Fruit fly (Drosophila melanogaster) whole organism, prepupa: ENCODE measurements around the gene CG11977.

Source experiments
- CG10631 ChIP-seq: fragments of 200-800 bp; sonication (Bioruptor generic); optimal IDR thresholded peaks from 2 replicates; lab custom pipeline; 2016; ENCODE audit warnings: missing biosample characterization, missing genetic modification characterization
- CG11294 ChIP-seq: fragments of 200-800 bp; sonication (Bioruptor generic); IDR thresholded peaks from 2 replicates; pipeline ENCODE4 v1.3.6; 2022; ENCODE audit warnings: missing biosample characterization, missing genetic modification characterization
- CG11762 ChIP-seq: fragments of 200-800 bp; sonication (Bioruptor generic); optimal IDR thresholded peaks from 3 replicates; lab custom pipeline; 2016; ENCODE audit warnings: missing biosample characterization, missing genetic modification characterization; ENCODE audit not compliant: insufficient read depth
- CG11902 ChIP-seq: fragments of 200-800 bp; sonication (Bioruptor generic); optimal IDR thresholded peaks from 3 replicates; lab custom pipeline; 2016; ENCODE audit warnings: missing biosample characterization, missing genetic modification characterization
- CG15336 ChIP-seq: fragments of 200-800 bp; sonication (Bioruptor generic); IDR thresholded peaks from 2 replicates; pipeline ENCODE4 v1.3.6; 2022; ENCODE audit warnings: missing biosample characterization, missing genetic modification characterization
- CG1621 ChIP-seq: fragments of 200-800 bp; sonication (Bioruptor generic); optimal IDR thresholded peaks from 3 replicates; lab custom pipeline; 2018; ENCODE audit warnings: missing biosample characterization, mild to moderate bottlenecking, missing genetic modification characterization
- CG3032 ChIP-seq: fragments of 200-800 bp; optimal IDR thresholded peaks from 2 replicates; lab custom pipeline; 2019; ENCODE audit warnings: missing biosample characterization, mild to moderate bottlenecking, missing genetic modification characterization, moderate library complexity
- CG31627 ChIP-seq: fragments of 200-800 bp; sonication (Bioruptor generic); optimal IDR thresholded peaks from 3 replicates; lab custom pipeline; 2016; ENCODE audit warnings: missing biosample characterization, missing genetic modification characterization
- CG32006 ChIP-seq: fragments of 200-800 bp; sonication (Bioruptor generic); optimal IDR thresholded peaks from 3 replicates; lab custom pipeline; 2017; ENCODE audit warnings: missing biosample characterization, mild to moderate bottlenecking, missing genetic modification characterization
- CG34406 ChIP-seq: fragments of 200-800 bp; sonication (Bioruptor generic); optimal IDR thresholded peaks from 3 replicates; lab custom pipeline; 2016; ENCODE audit warnings: missing biosample characterization, missing genetic modification characterization
- CG4318 ChIP-seq: fragments of 200-800 bp; sonication (Bioruptor generic); optimal IDR thresholded peaks from 3 replicates; lab custom pipeline; 2017; ENCODE audit warnings: missing biosample characterization, mild to moderate bottlenecking, missing genetic modification characterization
- CG6163 ChIP-seq: fragments of 200-800 bp; sonication (Bioruptor generic); IDR thresholded peaks from 3 replicates; pipeline ENCODE4 v1.3.6; 2022; ENCODE audit warnings: missing biosample characterization, missing genetic modification characterization
- CG6276 ChIP-seq: fragments of 200-800 bp; sonication (Bioruptor generic); optimal IDR thresholded peaks from 2 replicates; lab custom pipeline; 2017; ENCODE audit warnings: missing biosample characterization, mild to moderate bottlenecking, missing genetic modification characterization
- CG6808 ChIP-seq: fragments of 200-800 bp; sonication (Bioruptor generic); optimal IDR thresholded peaks from 3 replicates; lab custom pipeline; 2017; ENCODE audit warnings: missing biosample characterization, missing genetic modification characterization, mild to moderate bottlenecking, moderate library complexity, missing genetic modification reagents
- CG7368 ChIP-seq: fragments of 200-800 bp; sonication (Bioruptor generic); optimal IDR thresholded peaks from 3 replicates; lab custom pipeline; 2016; ENCODE audit warnings: missing biosample characterization, missing genetic modification characterization
- CG8119 ChIP-seq: fragments of 200-800 bp; sonication (Bioruptor generic); IDR thresholded peaks from 3 replicates; pipeline ENCODE4 v1.3.6; 2022; ENCODE audit warnings: missing biosample characterization, missing genetic modification characterization
- CG8319 ChIP-seq: fragments of 200-800 bp; sonication (Bioruptor generic); optimal IDR thresholded peaks from 3 replicates; lab custom pipeline; 2016; ENCODE audit warnings: missing biosample characterization, missing genetic modification characterization
- CG8632 ChIP-seq: fragments of 200-800 bp; sonication (Bioruptor generic); optimal IDR thresholded peaks from 3 replicates; lab custom pipeline; 2016; ENCODE audit warnings: missing biosample characterization, missing genetic modification characterization
- CG9139 ChIP-seq: fragments of 200-800 bp; sonication (Bioruptor generic); optimal IDR thresholded peaks from 3 replicates; lab custom pipeline; 2017; ENCODE audit warnings: missing biosample characterization, mild to moderate bottlenecking, missing genetic modification characterization
- Eip75B ChIP-seq: fragments of 200-800 bp; sonication (Bioruptor generic); optimal IDR thresholded peaks from 3 replicates; lab custom pipeline; 2016; ENCODE audit warnings: missing biosample characterization, missing genetic modification characterization
- Eip93F ChIP-seq: fragments of 200-800 bp; sonication (Bioruptor generic); optimal IDR thresholded peaks from 2 replicates; lab custom pipeline; 2016; ENCODE audit warnings: missing biosample characterization, mild to moderate bottlenecking, missing genetic modification characterization
- Ets21C ChIP-seq: fragments of 200-800 bp; sonication (Bioruptor generic); optimal IDR thresholded peaks from 3 replicates; lab custom pipeline; 2016; ENCODE audit warnings: missing biosample characterization, missing genetic modification characterization
- Hr38 ChIP-seq: sonication (Bioruptor generic); optimal IDR thresholded peaks from 2 replicates; lab custom pipeline; 2016; ENCODE audit warnings: missing biosample characterization, missing genetic modification characterization
- Hr4 ChIP-seq: fragments of 200-800 bp; sonication (Bioruptor generic); optimal IDR thresholded peaks from 3 replicates; lab custom pipeline; 2016; ENCODE audit warnings: missing biosample characterization, missing genetic modification characterization
- Lpt ChIP-seq: fragments of 200-800 bp; sonication (Bioruptor generic); optimal IDR thresholded peaks from 3 replicates; lab custom pipeline; 2016; ENCODE audit warnings: missing biosample characterization, missing genetic modification characterization
- Met ChIP-seq: fragments of 200-800 bp; sonication (Bioruptor generic); optimal IDR thresholded peaks from 3 replicates; lab custom pipeline; 2016; ENCODE audit warnings: missing biosample characterization, missing genetic modification characterization
- OdsH ChIP-seq: fragments of 200-800 bp; sonication (Bioruptor generic); optimal IDR thresholded peaks from 3 replicates; lab custom pipeline; 2016; ENCODE audit warnings: missing biosample characterization, missing genetic modification characterization
- Smox ChIP-seq: fragments of 200-800 bp; sonication (Bioruptor generic); optimal IDR thresholded peaks from 3 replicates; lab custom pipeline; 2016; ENCODE audit warnings: missing biosample characterization, missing genetic modification characterization
- Sox102F ChIP-seq: fragments of 200-800 bp; sonication (Bioruptor generic); optimal IDR thresholded peaks from 2 replicates; lab custom pipeline; 2016; ENCODE audit warnings: missing biosample characterization, mild to moderate bottlenecking, missing genetic modification characterization
- Sox14 ChIP-seq: fragments of 200-800 bp; sonication (Bioruptor generic); optimal IDR thresholded peaks from 3 replicates; lab custom pipeline; 2016; ENCODE audit warnings: missing biosample characterization, missing genetic modification characterization
- Sox15 ChIP-seq: fragments of 200-800 bp; sonication (Bioruptor generic); optimal IDR thresholded peaks from 3 replicates; lab custom pipeline; 2016; ENCODE audit warnings: missing biosample characterization, missing genetic modification characterization
- achi ChIP-seq: fragments of 200-800 bp; sonication (Bioruptor generic); optimal IDR thresholded peaks from 3 replicates; lab custom pipeline; 2016; ENCODE audit warnings: missing biosample characterization, missing genetic modification characterization
- acj6 ChIP-seq: fragments of 200-800 bp; sonication (Bioruptor generic); optimal IDR thresholded peaks from 3 replicates; lab custom pipeline; 2016; ENCODE audit warnings: missing biosample characterization, missing genetic modification characterization
- dac ChIP-seq: fragments of 200-800 bp; sonication (Bioruptor generic); optimal IDR thresholded peaks from 2 replicates; lab custom pipeline; 2017; ENCODE audit warnings: missing biosample characterization, mild to moderate bottlenecking, missing genetic modification characterization
- dsx ChIP-seq: fragments of 200-800 bp; optimal IDR thresholded peaks from 3 replicates; lab custom pipeline; 2019; ENCODE audit warnings: missing biosample characterization, mild to moderate bottlenecking, missing genetic modification characterization, moderate library complexity; ENCODE audit not compliant: poor library complexity, severe bottlenecking
- eg ChIP-seq: fragments of 200-800 bp; sonication (Bioruptor generic); IDR thresholded peaks from 3 replicates; pipeline ENCODE4 v1.3.6; 2022; ENCODE audit warnings: missing biosample characterization, missing genetic modification characterization
- fd59A ChIP-seq: fragments of 200-800 bp; sonication (Bioruptor generic); optimal IDR thresholded peaks from 2 replicates; lab custom pipeline; 2017; ENCODE audit warnings: missing biosample characterization, mild to moderate bottlenecking, missing genetic modification characterization, missing genetic modification reagents
- fd85E ChIP-seq: fragments of 200-800 bp; sonication (Bioruptor generic); optimal IDR thresholded peaks from 3 replicates; lab custom pipeline; 2016; ENCODE audit warnings: missing biosample characterization, missing genetic modification characterization
- fkh ChIP-seq: fragments of 200-800 bp; sonication (Bioruptor generic); optimal IDR thresholded peaks from 3 replicates; lab custom pipeline; 2017; ENCODE audit warnings: missing biosample characterization, mild to moderate bottlenecking, missing genetic modification characterization, moderate library complexity
- net ChIP-seq: fragments of 200-800 bp; sonication (Bioruptor generic); optimal IDR thresholded peaks from 3 replicates; lab custom pipeline; 2016; ENCODE audit warnings: missing biosample characterization, missing genetic modification characterization
- pdm3 ChIP-seq: fragments of 200-800 bp; sonication (Bioruptor generic); optimal IDR thresholded peaks from 3 replicates; lab custom pipeline; 2016; ENCODE audit warnings: missing biosample characterization, missing genetic modification characterization
- salr ChIP-seq, 2 experiments: fragments of 200-800 bp; sonication (Bioruptor generic); optimal IDR thresholded peaks; 3 replicates each; lab custom pipeline; 2016 to 2018; ENCODE audit warnings: missing biosample characterization in 2 of 2, missing genetic modification characterization in 2 of 2, mild to moderate bottlenecking in 1 of 2
- spab ChIP-seq: fragments of 200-800 bp; sonication (Bioruptor generic); optimal IDR thresholded peaks from 2 replicates; lab custom pipeline; 2017; ENCODE audit warnings: missing biosample characterization, mild to moderate bottlenecking, missing genetic modification characterization, missing genetic modification reagents
- ss ChIP-seq, 2 experiments: fragments of 200-800 bp; sonication (Bioruptor generic); optimal IDR thresholded peaks; 2 replicates in 1 of 2; 3 replicates in 1 of 2; lab custom pipeline; 2017 to 2018; ENCODE audit warnings: mild to moderate bottlenecking in 2 of 2, missing biosample characterization in 2 of 2, missing genetic modification characterization in 2 of 2, moderate library complexity in 1 of 2
- topi ChIP-seq: fragments of 200-800 bp; sonication (Bioruptor generic); optimal IDR thresholded peaks from 3 replicates; lab custom pipeline; 2016; ENCODE audit warnings: missing biosample characterization, missing genetic modification characterization
- vri ChIP-seq: fragments of 200-800 bp; sonication (Bioruptor generic); optimal IDR thresholded peaks from 3 replicates; lab custom pipeline; 2016; ENCODE audit warnings: missing biosample characterization, mild to moderate bottlenecking, missing genetic modification characterization

The CG11977 gene

dm6 chr3R:8969926-8970306, 27.6 kb upstream of the CG11977 start (continued):
- TF ChIP-seq Ets21C (GFP tag; lab: Kevin White, UChicago) (no peak), CG31627 (GFP tag; lab: Kevin White, UChicago) (no peak), CG1621 (tag; lab: Kevin White, UChicago) (no peak), CG6276 (GFP tag; lab: Kevin White, UChicago) (no peak), OdsH (GFP tag; lab: Kevin White, UChicago) (peak; percentile 20), dac (GFP tag; lab: Kevin White, UChicago) (no peak), Met (GFP tag; lab: Kevin White, UChicago) (peak; percentile 57), salr (GFP tag; optimal IDR thresholded peaks at IDR 0.05; lab: Kevin White, UChicago) (no peak), fkh (no peak), CG32006 (GFP tag; lab: Kevin White, UChicago) (peak; percentile 50), eg (GFP tag; lab: Robert Waterston, UW) (no peak), CG8319 (GFP tag; lab: Kevin White, UChicago) (no peak), net (GFP tag; lab: Kevin White, UChicago) (no peak), Eip93F (GFP tag; lab: Kevin White, UChicago) (no peak)

- TF ChIP-seq pdm3 (GFP tag; lab: Kevin White, UChicago): no peak
These were observed 26.8 kb upstream of the CG11977 start for dm6 chr3R:8970707-8971106.

dm6 chr3R:8971794-8972193, 25.7 kb upstream of the CG11977 start:
- peak; percentile 30 for TF ChIP-seq achi
- TF ChIP-seq CG7368 (GFP tag; lab: Kevin White, UChicago): no peak
- TF ChIP-seq Eip75B: peak; percentile 72
- TF ChIP-seq vri (GFP tag; lab: Kevin White, UChicago): no peak
- no peak for TF ChIP-seq fkh
- no peak for TF ChIP-seq Hr4 (GFP tag; lab: Kevin White, UChicago)
- no peak for TF ChIP-seq pdm3 (GFP tag; lab: Kevin White, UChicago)
- TF ChIP-seq fd85E (GFP tag; lab: Kevin White, UChicago): no peak
- no peak for TF ChIP-seq Ets21C (GFP tag; lab: Kevin White, UChicago)
- TF ChIP-seq net (GFP tag; lab: Kevin White, UChicago): no peak
- TF ChIP-seq fd59A (GFP tag; lab: Kevin White, UChicago): no peak
- TF ChIP-seq CG4318 (GFP tag; lab: Kevin White, UChicago): no peak
- peak; percentile 20 for TF ChIP-seq CG8632
- no peak for TF ChIP-seq Smox (GFP tag; lab: Kevin White, UChicago)
- TF ChIP-seq spab (GFP tag; lab: Kevin White, UChicago): peak; percentile 9
- no peak for TF ChIP-seq Sox15
- TF ChIP-seq Eip93F (GFP tag; lab: Kevin White, UChicago): no peak
- TF ChIP-seq topi (GFP tag; lab: Kevin White, UChicago): no peak
- no peak for TF ChIP-seq CG31627 (GFP tag; lab: Kevin White, UChicago)
- TF ChIP-seq CG6163 (GFP tag; lab: Robert Waterston, UW): peak; percentile 62
- TF ChIP-seq dac (GFP tag; lab: Kevin White, UChicago): peak; percentile 38
- TF ChIP-seq Met (GFP tag; lab: Kevin White, UChicago): no peak
- TF ChIP-seq CG3032: no peak
- TF ChIP-seq dsx: peak; percentile 13
- TF ChIP-seq CG6808 (GFP tag; lab: Kevin White, UChicago): peak; percentile 43
- TF ChIP-seq OdsH (GFP tag; lab: Kevin White, UChicago): no peak
- peak; percentile 25 to 76 for TF ChIP-seq ss (GFP tag; optimal IDR thresholded peaks at IDR 0.05; lab: Kevin White, UChicago)
- no peak for TF ChIP-seq acj6 (GFP tag; lab: Kevin White, UChicago)
- TF ChIP-seq eg (GFP tag; lab: Robert Waterston, UW): peak; percentile 70
- TF ChIP-seq CG11294 (GFP tag; lab: Robert Waterston, UW): no peak
- TF ChIP-seq CG15336: peak; percentile 64
- TF ChIP-seq CG9139: no peak
- TF ChIP-seq CG8119 (GFP tag; lab: Robert Waterston, UW): peak; percentile 66; the same call in 2 of the 3 replicates
- TF ChIP-seq CG1621 (tag; lab: Kevin White, UChicago): peak; percentile 29
- TF ChIP-seq CG34406 (GFP tag; lab: Kevin White, UChicago): no peak
- no peak for TF ChIP-seq Hr38 (GFP tag; lab: Kevin White, UChicago)
- TF ChIP-seq CG11762 (GFP tag; lab: Kevin White, UChicago): no peak
- no peak for TF ChIP-seq CG10631
- no peak for TF ChIP-seq Sox102F (GFP tag; lab: Kevin White, UChicago)
- no peak for TF ChIP-seq Sox14 (GFP tag; lab: Kevin White, UChicago)
- TF ChIP-seq Lpt (GFP tag; lab: Kevin White, UChicago): peak; percentile 42
- no peak for TF ChIP-seq CG11902 (GFP tag; lab: Kevin White, UChicago)
